Fruit fly (Drosophila melanogaster) whole organism, embryonic: ENCODE results near the gene dsx.

Experiments
- CG10431 ChIP-seq: fragments of 200-800 bp; sonication (Bioruptor generic); optimal IDR thresholded peaks from 3 replicates; lab custom pipeline; 2018; ENCODE audit warnings: missing biosample characterization, mild to moderate bottlenecking, missing genetic modification characterization
- CG10543 ChIP-seq: fragments of 200-800 bp; sonication (Bioruptor generic); optimal IDR thresholded peaks from 3 replicates; lab custom pipeline; 2017; ENCODE audit warnings: missing biosample characterization, mild to moderate bottlenecking, missing genetic modification characterization, moderate library complexity
- CG12155 ChIP-seq: fragments of 200-800 bp; sonication (Bioruptor generic); optimal IDR thresholded peaks from 3 replicates; lab custom pipeline; 2016; ENCODE audit warnings: missing biosample characterization, missing genetic modification characterization
- CG13296 ChIP-seq: fragments of 200-800 bp; sonication (Bioruptor generic); optimal IDR thresholded peaks from 3 replicates; lab custom pipeline; 2018; ENCODE audit warnings: missing biosample characterization, mild to moderate bottlenecking, missing genetic modification characterization
- CG1602 ChIP-seq: fragments of 200-800 bp; sonication (Bioruptor generic); optimal IDR thresholded peaks from 3 replicates; lab custom pipeline; 2016; ENCODE audit warnings: missing biosample characterization, missing genetic modification characterization
- CG17568 ChIP-seq: fragments of 200-800 bp; sonication (Bioruptor generic); optimal IDR thresholded peaks from 2 replicates; lab custom pipeline; 2018; ENCODE audit warnings: missing biosample characterization, mild to moderate bottlenecking, missing genetic modification characterization, moderate library complexity
- CG18011 ChIP-seq: fragments of 200-800 bp; sonication (Bioruptor generic); optimal IDR thresholded peaks from 2 replicates; lab custom pipeline; 2017; ENCODE audit warnings: missing biosample characterization, missing genetic modification characterization, mild to moderate bottlenecking, moderate library complexity, missing genotype
- CG31224 ChIP-seq: fragments of 200-800 bp; sonication (Bioruptor generic); IDR thresholded peaks from 2 replicates; pipeline ENCODE4 v1.3.6; 2022; ENCODE audit warnings: missing biosample characterization, missing genetic modification characterization
- CG3163 ChIP-seq: fragments of 200-800 bp; sonication (Bioruptor generic); optimal IDR thresholded peaks from 3 replicates; lab custom pipeline; 2016; ENCODE audit warnings: missing biosample characterization, missing genetic modification characterization
- CG32767 ChIP-seq: fragments of 200-800 bp; sonication (Bioruptor generic); IDR thresholded peaks from 2 replicates; pipeline ENCODE4 v1.3.6; 2022; ENCODE audit warnings: missing biosample characterization, missing genetic modification characterization
- CG7372 ChIP-seq: fragments of 200-800 bp; sonication (Bioruptor generic); IDR thresholded peaks from 2 replicates; pipeline ENCODE4 v1.3.6; 2022; ENCODE audit warnings: missing biosample characterization, missing genetic modification characterization
- CG7745 ChIP-seq: fragments of 200-800 bp; sonication (Bioruptor generic); optimal IDR thresholded peaks from 2 replicates; lab custom pipeline; 2018; ENCODE audit warnings: missing biosample characterization, mild to moderate bottlenecking, missing genetic modification characterization, moderate library complexity
- CG8290 ChIP-seq, 3 experiments: fragments of 200-800 bp; sonication (Bioruptor generic); optimal IDR thresholded peaks; 2 replicates each; lab custom pipeline; 2016 to 2019; ENCODE audit warnings: missing biosample characterization in 3 of 3, missing genetic modification characterization in 3 of 3, mild to moderate bottlenecking in 2 of 3, moderate library complexity in 1 of 3
- CG8478 ChIP-seq: fragments of >200 bp; optimal IDR thresholded peaks from 2 replicates; lab custom pipeline; 2018
- Drgx ChIP-seq: fragments of 200-800 bp; sonication (Bioruptor generic); IDR thresholded peaks from 2 replicates; pipeline ENCODE4 v1.3.6; 2022; ENCODE audit warnings: missing biosample characterization, missing genetic modification characterization
- Eip74EF ChIP-seq, 2 experiments: fragments of 200-800 bp in 1 of 2; fragments of >200 bp in 1 of 2; sonication (Bioruptor generic) in 1 of 2; optimal IDR thresholded peaks; 2 replicates each; lab custom pipeline; 2017 to 2019; ENCODE audit warnings: missing biosample characterization in 2 of 2, missing genetic modification characterization in 2 of 2, mild to moderate bottlenecking in 1 of 2, moderate library complexity in 1 of 2
- Hr39 ChIP-seq: fragments of >200 bp; optimal IDR thresholded peaks from 2 replicates; lab custom pipeline; 2017
- Hr51 ChIP-seq, 2 experiments: fragments of 200-800 bp; sonication (Bioruptor generic); optimal IDR thresholded peaks; 2 replicates in 1 of 2; 3 replicates in 1 of 2; lab custom pipeline; 2016 to 2018; ENCODE audit warnings: missing biosample characterization in 2 of 2, missing genetic modification characterization in 2 of 2, mild to moderate bottlenecking in 1 of 2, moderate library complexity in 1 of 2
- Jarid2 ChIP-seq: fragments of 200-800 bp; sonication (Bioruptor generic); optimal IDR thresholded peaks from 3 replicates; lab custom pipeline; 2017; ENCODE audit warnings: mild to moderate bottlenecking, missing biosample characterization, missing genetic modification reagents, missing genetic modification characterization
- Kr ChIP-seq: fragments of 200-800 bp; sonication (Bioruptor generic); optimal IDR thresholded peaks from 2 replicates; lab custom pipeline; 2017; ENCODE audit warnings: missing biosample characterization, mild to moderate bottlenecking, missing genetic modification characterization
- Ptx1 ChIP-seq: fragments of 200-800 bp; sonication (Bioruptor generic); IDR thresholded peaks from 2 replicates; pipeline ENCODE4 v1.3.6; 2022; ENCODE audit warnings: missing biosample characterization, missing genetic modification characterization
- Trl ChIP-seq, 3 experiments: fragments of >200 bp in 2 of 3; fragments of 200-800 bp in 1 of 3; sonication (Bioruptor generic) in 1 of 3; optimal IDR thresholded peaks; 2 replicates in 1 of 3; 3 replicates in 2 of 3; lab custom pipeline; 2016 to 2017; ENCODE audit warnings: missing biosample characterization in 1 of 3, missing genetic modification characterization in 1 of 3
- cg ChIP-seq: fragments of 200-800 bp; sonication (Bioruptor generic); optimal IDR thresholded peaks from 3 replicates; lab custom pipeline; 2019; ENCODE audit warnings: missing biosample characterization, mild to moderate bottlenecking, missing genetic modification characterization, moderate library complexity
- chinmo ChIP-seq: fragments of 200-800 bp; sonication (Bioruptor generic); IDR thresholded peaks from 4 replicates; pipeline ENCODE4 v1.3.6; 2022; ENCODE audit warnings: missing biosample characterization, missing genetic modification characterization; ENCODE audit not compliant: partially characterized antibody
- crp ChIP-seq, 2 experiments: fragments of 200-800 bp; sonication (Bioruptor generic); optimal IDR thresholded peaks; 2 replicates in 1 of 2; 3 replicates in 1 of 2; lab custom pipeline; 2017; ENCODE audit warnings: missing biosample characterization in 2 of 2, missing genetic modification characterization in 2 of 2, mild to moderate bottlenecking in 1 of 2, moderate library complexity in 1 of 2
- cwo ChIP-seq: fragments of 200-800 bp; sonication (Bioruptor generic); optimal IDR thresholded peaks from 3 replicates; lab custom pipeline; 2017; ENCODE audit warnings: missing biosample characterization, missing genetic modification characterization, mild to moderate bottlenecking, moderate library complexity, missing genetic modification reagents
- dimm ChIP-seq: fragments of 200-800 bp; sonication (Bioruptor generic); IDR thresholded peaks from 2 replicates; pipeline ENCODE4 v1.3.6; 2022; ENCODE audit warnings: missing biosample characterization, missing genetic modification characterization
- exex ChIP-seq: fragments of 200-800 bp; sonication (Bioruptor generic); optimal IDR thresholded peaks from 4 replicates; lab custom pipeline; 2018; ENCODE audit warnings: missing biosample characterization, mild to moderate bottlenecking, missing genetic modification characterization, moderate library complexity
- fu2 ChIP-seq: fragments of 200-800 bp; sonication (Bioruptor generic); optimal IDR thresholded peaks from 2 replicates; lab custom pipeline; 2016; ENCODE audit warnings: missing biosample characterization, missing genetic modification characterization
- gem ChIP-seq: fragments of 200-800 bp; sonication (Bioruptor generic); optimal IDR thresholded peaks from 2 replicates; lab custom pipeline; 2019; ENCODE audit warnings: missing biosample characterization, mild to moderate bottlenecking, missing genetic modification characterization, moderate library complexity
- hb ChIP-seq: fragments of 200-800 bp; sonication (Bioruptor generic); IDR thresholded peaks from 3 replicates; pipeline ENCODE4 v1.3.6; 2022; ENCODE audit warnings: missing biosample characterization, missing genetic modification characterization; ENCODE audit not compliant: partially characterized antibody
- lmd ChIP-seq: fragments of 200-800 bp; sonication (Bioruptor generic); IDR thresholded peaks from 2 replicates; pipeline ENCODE4 v1.3.6; 2022; ENCODE audit warnings: missing biosample characterization, missing genetic modification characterization
- mirr ChIP-seq: fragments of 200-800 bp; sonication (Bioruptor generic); optimal IDR thresholded peaks from 3 replicates; lab custom pipeline; 2018; ENCODE audit warnings: missing biosample characterization, mild to moderate bottlenecking, missing genetic modification characterization
- nom ChIP-seq: fragments of 200-800 bp; sonication (Bioruptor generic); optimal IDR thresholded peaks from 2 replicates; lab custom pipeline; 2017; ENCODE audit warnings: missing biosample characterization, missing genetic modification characterization, mild to moderate bottlenecking, moderate library complexity, missing genetic modification reagents
- sens ChIP-seq: fragments of 200-800 bp; sonication (Bioruptor generic); peaks from one replicate; lab custom pipeline; 2016; ENCODE audit warnings: missing biosample characterization, missing genetic modification characterization
- sug ChIP-seq: fragments of 200-800 bp; optimal IDR thresholded peaks from 2 replicates; lab custom pipeline; 2019; ENCODE audit warnings: missing biosample characterization, mild to moderate bottlenecking, missing genetic modification characterization, moderate library complexity
- yki ChIP-seq: fragments of >200 bp; optimal IDR thresholded peaks from 3 replicates; lab custom pipeline; 2018
- zen2 ChIP-seq: fragments of 200-800 bp; sonication (Bioruptor generic); IDR thresholded peaks from 3 replicates; pipeline ENCODE4 v1.3.6; 2022; ENCODE audit warnings: missing biosample characterization, missing genetic modification characterization; ENCODE audit not compliant: partially characterized antibody

Gene dsx

DNA sequence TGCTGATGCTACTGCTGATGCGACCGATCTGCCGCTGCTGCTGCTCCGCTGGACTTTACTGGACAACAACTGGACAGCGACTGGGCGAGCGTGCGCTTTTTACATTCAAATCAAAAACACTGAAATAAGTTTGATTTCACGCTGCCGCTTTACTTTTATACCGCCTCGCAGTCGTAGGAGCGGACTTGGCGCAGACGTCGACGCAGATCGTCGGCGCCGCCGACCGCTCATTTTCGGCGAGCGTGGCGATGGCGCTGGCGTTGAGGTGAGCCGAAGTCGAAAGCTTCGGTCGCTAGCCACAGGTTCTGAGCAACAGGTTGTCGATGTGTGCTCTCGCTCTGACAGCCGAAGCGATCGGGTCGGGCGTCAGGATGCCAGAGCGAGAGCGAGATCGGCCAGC lies 28.5 kb upstream of the dsx start, which contains the start of gene Elovl7 (continued):
- TF ChIP-seq CG32767 (GFP tag; lab: Robert Waterston, UW) (no peak), CG10431 (GFP tag; lab: Kevin White, UChicago) (no peak), fu2 (GFP tag; lab: Kevin White, UChicago) (no peak), Eip74EF (GFP tag; optimal IDR thresholded peaks at IDR 0.05; lab: Kevin White, UChicago) (peak in 1 of 2 experiments; percentile 17), CG7745 (no peak), lmd (GFP tag; lab: Robert Waterston, UW) (no peak), yki (lab: Kevin White, UChicago) (no peak), CG10543 (GFP tag; lab: Kevin White, UChicago) (peak; percentile 27), CG13296 (GFP tag; lab: Kevin White, UChicago) (peak; percentile 17), nom (peak; percentile 21)
- TF ChIP-seq, all 482 proteins: peak for 27

dm6 chr3R:7994629-7995028 lies 27.4 kb upstream of the dsx start:
- TF ChIP-seq Hr39 (no peak), CG1602 (GFP tag; lab: Kevin White, UChicago) (no peak), Kr (GFP tag; lab: Kevin White, UChicago) (no peak), Ptx1 (GFP tag; lab: Robert Waterston, UW) (0 out of 2 replicates have a peak, but pooled peaks have one; percentile 6)

- peak; percentile 27 for TF ChIP-seq sug (tag; lab: Kevin White, UChicago)
- peak in 1 of 2 experiments; percentile 39 for TF ChIP-seq crp (GFP tag; optimal IDR thresholded peaks at IDR 0.05; lab: Kevin White, UChicago)
- TF ChIP-seq sens (GFP tag; lab: Kevin White, UChicago), result peak; percentile 68
- TF ChIP-seq CG18011 (GFP tag; lab: Kevin White, UChicago), result no peak
- TF ChIP-seq Drgx (GFP tag; lab: Robert Waterston, UW), result 0 out of 2 replicates have a peak, but pooled peaks have one; percentile 9
- TF ChIP-seq chinmo (GFP tag; lab: Robert Waterston, UW), result peak; percentile 85; the same call in 1 of the 4 replicates
- peak; percentile 18 for TF ChIP-seq mirr (GFP tag; lab: Kevin White, UChicago)
- peak; percentile 15 to 70 for TF ChIP-seq Trl (optimal IDR thresholded peaks at IDR 0.05; lab: Kevin White, UChicago)
- no peak for TF ChIP-seq Trl (GFP tag; optimal IDR thresholded peaks at IDR 0.05; lab: Kevin White, UChicago)
- peak; percentile 80 for TF ChIP-seq CG3163 (GFP tag; lab: Kevin White, UChicago)
- TF ChIP-seq CG31224, result no peak
- peak; percentile 10; the same call in 1 of the 3 replicates for TF ChIP-seq zen2 (GFP tag; lab: Robert Waterston, UW)
- peak; percentile 25 for TF ChIP-seq exex (tag; lab: Kevin White, UChicago)
- no peak for TF ChIP-seq nom
- TF ChIP-seq cwo, result peak; percentile 46
- no peak for TF ChIP-seq CG8478 (lab: Kevin White, UChicago)
- peak; percentile 75 for TF ChIP-seq cg (GFP tag; lab: Kevin White, UChicago)
- TF ChIP-seq dimm (GFP tag; lab: Robert Waterston, UW), result no peak
- 0 out of 2 replicates have a peak, but pooled peaks have one; percentile 37 for TF ChIP-seq CG7372 (GFP tag; lab: Robert Waterston, UW)
- no peak for TF ChIP-seq CG1602 (GFP tag; lab: Kevin White, UChicago)
- TF ChIP-seq, all 482 proteins: peak for 13
Observed at dm6 chr3R:7993506-7993905, 26.3 kb upstream of the dsx start.

DNA sequence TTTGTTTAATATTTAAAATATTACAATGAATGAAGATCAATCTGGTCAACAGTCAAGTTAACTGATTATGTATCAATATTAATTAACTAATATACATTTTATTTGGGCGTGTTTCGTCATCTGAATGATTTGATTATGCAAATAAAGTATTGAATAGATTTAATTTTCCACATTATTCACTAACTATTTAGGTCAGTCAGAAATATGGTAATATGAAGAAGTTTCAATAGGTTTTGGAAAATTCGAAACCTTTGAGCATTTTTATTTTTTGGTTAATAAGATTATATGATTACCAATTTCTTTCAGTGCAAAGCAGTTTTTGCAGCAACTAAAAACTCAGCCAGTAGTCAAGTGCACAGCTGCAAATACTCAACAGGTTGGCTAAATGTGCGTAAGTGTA lies 24.9 kb upstream of the dsx start:
- TF ChIP-seq Jarid2 (GFP tag; lab: Kevin White, UChicago) (no peak), CG17568 (GFP tag; lab: Kevin White, UChicago) (no peak), gem (peak; percentile 16), CG12155 (GFP tag; lab: Kevin White, UChicago) (no peak), Hr51 (GFP tag; optimal IDR thresholded peaks at IDR 0.05; lab: Kevin White, UChicago) (peak in 1 of 2 experiments; percentile 13), hb (GFP tag; lab: Robert Waterston, UW) (no peak), CG8290 (GFP tag; optimal IDR thresholded peaks at IDR 0.05; lab: Kevin White, UChicago) (no peak), CG8290 (tag; optimal IDR thresholded peaks at IDR 0.05; lab: Kevin White, UChicago) (no peak)
